Fruit fly (Drosophila melanogaster) whole organism, larva: ENCODE results near the gene DNAlig3.

ENCODE experiments used
- noc ChIP-seq: fragments of 200-800 bp; sonication (Bioruptor generic); optimal IDR thresholded peaks from 3 replicates; lab custom pipeline; 2019; ENCODE audit warnings: missing biosample characterization, mild to moderate bottlenecking, missing genetic modification characterization, moderate library complexity

The DNAlig3 gene

DNA sequence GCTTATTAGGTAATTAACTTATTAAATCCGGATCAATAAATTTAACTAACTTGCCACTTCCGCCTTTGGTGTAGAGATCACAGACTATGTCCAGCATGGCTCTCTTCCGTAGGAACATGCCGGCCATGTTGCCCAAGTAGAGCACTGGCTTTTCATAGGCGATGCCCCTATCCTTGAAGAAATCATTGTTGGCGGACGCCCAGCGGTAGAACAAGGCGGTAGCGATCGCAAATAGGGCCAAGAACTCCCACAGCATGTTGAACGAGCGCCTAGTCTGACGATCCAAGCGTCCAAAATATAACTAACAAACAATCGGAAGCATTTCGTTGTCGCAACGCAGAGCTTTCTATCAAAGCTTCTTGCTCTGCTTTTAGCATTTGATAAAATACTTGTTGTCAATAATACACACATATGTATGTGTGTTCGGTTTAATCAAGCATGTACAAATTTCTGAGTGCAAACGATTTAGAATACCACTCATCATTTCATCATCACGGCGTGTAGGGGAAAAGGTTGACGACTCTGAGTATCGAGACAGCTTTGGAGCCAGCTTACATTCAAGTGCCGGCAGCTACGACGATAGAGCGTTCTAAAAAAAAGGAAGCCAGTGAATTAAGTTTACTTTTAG, 2.9 kb downstream of the DNAlig3 start, which contains the start of gene Cyp9f3:
Gene Cyp9f3 (minus strand): TSS at position 310 of the 628 bp plus-strand sequence.
- no peak for TF ChIP-seq noc

DNA sequence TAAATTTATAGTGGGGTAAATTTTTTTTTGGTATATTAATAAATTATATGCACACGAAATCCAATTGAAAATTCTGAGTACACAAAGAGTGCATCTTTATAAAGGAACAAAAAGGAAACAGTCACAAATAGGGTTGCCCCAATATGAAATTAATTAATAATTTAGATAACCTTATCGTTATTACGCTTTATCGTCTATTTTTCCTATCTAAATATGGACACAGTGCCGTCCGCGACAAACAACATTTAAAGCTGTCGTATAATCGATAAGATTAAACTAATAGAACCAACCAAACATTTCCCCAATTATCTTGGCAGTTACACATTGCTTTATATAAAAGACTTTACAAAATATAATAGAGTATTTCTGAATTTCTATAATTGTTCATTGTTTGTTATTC, 3.6 kb downstream of the DNAlig3 start:
- TF ChIP-seq noc = no peak

DNA sequence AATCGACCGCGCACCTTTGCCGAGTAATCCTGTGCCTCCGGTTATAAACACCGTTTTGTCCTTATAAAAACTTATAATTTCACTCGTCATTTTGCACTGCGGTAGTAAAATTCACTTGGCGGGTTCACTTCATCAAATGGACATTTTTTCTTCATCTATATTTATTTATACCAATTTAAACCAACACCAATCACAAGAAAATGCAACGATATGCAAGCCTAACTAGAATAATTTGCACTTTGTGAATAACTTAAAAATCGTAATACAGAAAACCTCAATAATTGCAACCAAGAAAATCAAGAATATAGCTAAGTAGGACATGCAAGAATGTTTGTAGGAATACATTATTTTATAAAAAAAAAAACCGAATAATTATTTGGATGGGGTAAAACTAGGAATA, 5.8 kb downstream of the DNAlig3 start, which contains the start of the genes CG10096 and CG10097:
Gene CG10096 (minus strand): TSS at position 101 of the 400 bp plus-strand sequence.
Gene CG10097 (minus strand): TSS at position 101 of the 400 bp plus-strand sequence.
- no peak for TF ChIP-seq noc

DNA sequence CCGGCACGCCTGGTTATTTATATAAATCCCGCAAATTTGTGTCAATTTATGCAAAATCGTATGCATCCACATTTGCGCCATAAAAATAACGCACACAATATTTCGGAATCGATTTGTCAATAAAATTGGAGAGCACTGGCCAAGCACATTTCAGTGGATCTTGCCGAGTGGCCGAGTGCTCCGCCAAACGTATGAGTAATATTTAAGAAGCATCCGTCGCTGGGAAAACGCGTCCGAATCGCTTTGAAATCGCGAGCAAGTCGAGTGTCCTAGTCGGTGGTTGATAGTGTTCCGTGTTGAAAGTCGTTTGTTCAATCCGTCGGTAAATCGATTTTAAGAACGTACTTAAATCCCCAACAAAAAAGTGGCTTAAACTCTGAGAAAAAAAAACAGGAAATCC, 14.7 kb downstream of the DNAlig3 start, which contains the start of gene CG33098:
Gene CG33098 (plus strand): TSS at position 224 of the 400 bp plus-strand sequence.
- no peak for TF ChIP-seq noc

DNA sequence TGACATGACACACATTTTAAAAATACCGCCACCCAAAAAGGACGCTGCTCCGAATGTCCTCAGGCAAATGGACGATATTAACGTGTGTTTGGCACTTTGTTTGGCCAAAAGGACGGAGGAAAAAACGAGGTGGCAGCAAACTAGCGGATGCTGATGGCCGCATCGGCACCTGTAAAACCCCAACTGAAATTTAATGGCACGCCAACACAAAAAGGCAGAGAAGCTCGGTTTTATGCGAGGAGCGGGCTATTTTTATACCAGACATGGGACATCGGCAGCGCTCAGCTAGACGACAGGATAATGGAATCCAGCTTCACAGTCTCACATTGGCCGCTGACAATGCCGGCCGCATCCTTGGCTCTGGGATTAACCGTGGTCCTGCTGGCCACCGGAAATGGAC, 15.7 kb downstream of the DNAlig3 start, which contains the start of gene Sol1:
Gene Sol1 (plus strand): TSS at position 301 of the 400 bp plus-strand sequence.
- TF ChIP-seq noc = no peak

- TF ChIP-seq noc = no peak
Measured at dm6 chr3R:12384274-12384673, 17.4 kb downstream of the DNAlig3 start.

DNA sequence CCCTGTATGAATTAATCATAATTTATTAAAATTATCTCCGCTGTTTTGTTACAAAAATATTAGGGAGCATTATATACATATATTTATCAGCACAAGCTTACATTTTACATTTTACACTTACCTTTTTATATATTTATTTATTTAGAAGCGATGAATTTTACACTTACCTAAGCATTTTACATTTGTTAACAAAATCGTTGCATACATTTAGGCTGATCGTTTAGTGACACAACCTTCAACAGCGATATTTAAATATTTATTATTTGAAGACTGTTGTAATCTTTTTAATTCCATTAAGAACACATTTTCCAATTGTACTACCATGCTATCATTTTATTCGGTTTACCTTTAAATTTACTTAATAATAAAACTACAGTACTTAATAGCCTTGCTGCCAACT, 17.9 kb downstream of the DNAlig3 start:
- TF ChIP-seq noc = no peak

dm6 chr3R:12383036-12383435, 18.6 kb downstream of the DNAlig3 start, which contains the start of gene GstD11:
Gene GstD11, plus strand, starts transcription at chr3R:12383336.
- TF ChIP-seq noc = no peak

- no peak for TF ChIP-seq noc
Measured at dm6 chr3R:12382563-12382962, 19.1 kb downstream of the DNAlig3 start, which contains the start of gene CG10035. Gene CG10035, minus strand, starts transcription at chr3R:12382691.

- TF ChIP-seq noc = no peak
Measured at dm6 chr3R:12381130-12381700, 20.4 kb downstream of the DNAlig3 start.

DNA sequence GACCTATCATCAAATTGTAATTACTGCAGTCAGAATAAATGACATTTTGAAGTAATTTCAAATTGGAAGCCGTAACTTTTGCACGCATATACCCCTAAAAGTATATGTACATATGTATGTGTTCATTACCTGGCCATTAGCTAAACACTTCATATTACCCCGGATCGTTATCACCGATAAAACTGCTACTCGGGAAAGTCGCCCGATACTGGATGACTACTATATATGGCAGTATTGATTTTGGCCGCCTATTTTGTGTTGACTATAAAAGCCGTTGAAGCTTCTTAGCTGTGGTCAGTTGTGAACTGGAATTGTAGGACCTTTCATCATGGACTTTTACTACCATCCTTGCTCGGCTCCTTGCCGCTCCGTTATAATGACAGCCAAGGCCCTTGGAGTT, 21.9 kb downstream of the DNAlig3 start, which contains the start of gene GstD8:
Gene GstD8 (plus strand): TSS at position 301 of the 400 bp plus-strand sequence.
- no peak for TF ChIP-seq noc

- no peak for TF ChIP-seq noc
Measured at dm6 chr3R:12379249-12379648, 22.4 kb downstream of the DNAlig3 start.

- no peak for TF ChIP-seq noc
Measured at dm6 chr3R:12378200-12378599, 23.4 kb downstream of the DNAlig3 start, which contains the start of gene GstD7. Gene GstD7, plus strand, starts transcription at chr3R:12378500.

DNA sequence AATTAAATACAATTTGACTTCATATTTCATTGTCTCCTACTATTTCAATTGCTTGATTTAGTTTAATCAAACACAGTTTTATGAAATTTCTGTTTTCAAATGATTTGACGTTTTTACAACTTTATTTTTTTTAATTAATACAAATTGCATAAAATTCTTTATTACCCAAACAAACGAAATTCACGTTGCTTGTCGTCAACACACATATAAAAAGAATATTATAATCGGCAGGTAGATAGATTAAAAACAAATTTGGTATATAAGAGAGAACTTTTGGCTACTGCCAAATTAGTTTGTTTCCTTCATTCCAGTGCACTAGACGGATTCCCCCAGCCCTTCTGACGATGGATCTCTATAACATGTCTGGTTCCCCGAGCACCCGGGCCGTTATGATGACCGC, 24.8 kb downstream of the DNAlig3 start, which contains the start of gene GstD6:
Gene GstD6 (plus strand): TSS at position 301 of the 400 bp plus-strand sequence.
- TF ChIP-seq noc = no peak

dm6 chr3R:12375258-12375783, 26.3 kb downstream of the DNAlig3 start, which contains the start of gene GstD5:
Gene GstD5, plus strand, starts transcription at chr3R:12375733.
- TF ChIP-seq noc = no peak

dm6 chr3R:12373800-12374199, 27.8 kb downstream of the DNAlig3 start, which contains the start of gene GstD4:
Gene GstD4, plus strand, starts transcription at chr3R:12374100.
- no peak for TF ChIP-seq noc

dm6 chr3R:12372800-12373199, 28.8 kb downstream of the DNAlig3 start, which contains the start of gene GstD3:
Gene GstD3, plus strand, starts transcription at chr3R:12373068.
- no peak for TF ChIP-seq noc
